Fruit fly (Drosophila melanogaster) whole organism, prepupa: Measurements from ENCODE around the gene CG5116.

Experiments
- Blimp-1 ChIP-seq: fragments of 200-800 bp; sonication (Bioruptor generic); optimal IDR thresholded peaks from 3 replicates; lab custom pipeline; 2017; ENCODE audit warnings: missing biosample characterization, missing genetic modification characterization, mild to moderate bottlenecking, moderate library complexity, missing genetic modification reagents
- CG10669 ChIP-seq: fragments of 200-800 bp; sonication (Bioruptor generic); optimal IDR thresholded peaks from 3 replicates; lab custom pipeline; 2018; ENCODE audit warnings: missing biosample characterization, mild to moderate bottlenecking, missing genetic modification characterization, moderate library complexity
- CG11294 ChIP-seq: fragments of 200-800 bp; sonication (Bioruptor generic); IDR thresholded peaks from 2 replicates; pipeline ENCODE4 v1.3.6; 2022; ENCODE audit warnings: missing biosample characterization, missing genetic modification characterization
- CG11902 ChIP-seq: fragments of 200-800 bp; sonication (Bioruptor generic); optimal IDR thresholded peaks from 3 replicates; lab custom pipeline; 2016; ENCODE audit warnings: missing biosample characterization, missing genetic modification characterization
- CG15336 ChIP-seq: fragments of 200-800 bp; sonication (Bioruptor generic); IDR thresholded peaks from 2 replicates; pipeline ENCODE4 v1.3.6; 2022; ENCODE audit warnings: missing biosample characterization, missing genetic modification characterization
- CG16779 ChIP-seq: fragments of 200-800 bp; sonication (Bioruptor generic); optimal IDR thresholded peaks from 3 replicates; lab custom pipeline; 2017; ENCODE audit warnings: missing biosample characterization, mild to moderate bottlenecking, missing genetic modification characterization
- CG3032 ChIP-seq: fragments of 200-800 bp; optimal IDR thresholded peaks from 2 replicates; lab custom pipeline; 2019; ENCODE audit warnings: missing biosample characterization, mild to moderate bottlenecking, missing genetic modification characterization, moderate library complexity
- CG3919 ChIP-seq: fragments of 200-800 bp; sonication (Bioruptor generic); optimal IDR thresholded peaks from 3 replicates; lab custom pipeline; 2016; ENCODE audit warnings: missing biosample characterization, missing genetic modification characterization
- CG4318 ChIP-seq: fragments of 200-800 bp; sonication (Bioruptor generic); optimal IDR thresholded peaks from 3 replicates; lab custom pipeline; 2017; ENCODE audit warnings: missing biosample characterization, mild to moderate bottlenecking, missing genetic modification characterization
- CG6276 ChIP-seq: fragments of 200-800 bp; sonication (Bioruptor generic); optimal IDR thresholded peaks from 2 replicates; lab custom pipeline; 2017; ENCODE audit warnings: missing biosample characterization, mild to moderate bottlenecking, missing genetic modification characterization
- CG6792 ChIP-seq: fragments of 200-800 bp; sonication (Bioruptor generic); optimal IDR thresholded peaks from 3 replicates; lab custom pipeline; 2016; ENCODE audit warnings: missing biosample characterization, missing genetic modification characterization
- CG6854 ChIP-seq: fragments of 200-800 bp; sonication (Bioruptor generic); optimal IDR thresholded peaks from 2 replicates; lab custom pipeline; 2017; ENCODE audit warnings: missing biosample characterization, mild to moderate bottlenecking, missing genetic modification characterization
- CG7368 ChIP-seq: fragments of 200-800 bp; sonication (Bioruptor generic); optimal IDR thresholded peaks from 3 replicates; lab custom pipeline; 2016; ENCODE audit warnings: missing biosample characterization, missing genetic modification characterization
- CG8119 ChIP-seq: fragments of 200-800 bp; sonication (Bioruptor generic); IDR thresholded peaks from 3 replicates; pipeline ENCODE4 v1.3.6; 2022; ENCODE audit warnings: missing biosample characterization, missing genetic modification characterization
- CG8319 ChIP-seq: fragments of 200-800 bp; sonication (Bioruptor generic); optimal IDR thresholded peaks from 3 replicates; lab custom pipeline; 2016; ENCODE audit warnings: missing biosample characterization, missing genetic modification characterization
- CG8632 ChIP-seq: fragments of 200-800 bp; sonication (Bioruptor generic); optimal IDR thresholded peaks from 3 replicates; lab custom pipeline; 2016; ENCODE audit warnings: missing biosample characterization, missing genetic modification characterization
- CG9139 ChIP-seq: fragments of 200-800 bp; sonication (Bioruptor generic); optimal IDR thresholded peaks from 3 replicates; lab custom pipeline; 2017; ENCODE audit warnings: missing biosample characterization, mild to moderate bottlenecking, missing genetic modification characterization
- Eip75B ChIP-seq: fragments of 200-800 bp; sonication (Bioruptor generic); optimal IDR thresholded peaks from 3 replicates; lab custom pipeline; 2016; ENCODE audit warnings: missing biosample characterization, missing genetic modification characterization
- Eip78C ChIP-seq: fragments of 200-800 bp; sonication (Bioruptor generic); peaks from one replicate; lab custom pipeline; 2016; ENCODE audit warnings: missing biosample characterization, missing genetic modification characterization
- Eip93F ChIP-seq: fragments of 200-800 bp; sonication (Bioruptor generic); optimal IDR thresholded peaks from 2 replicates; lab custom pipeline; 2016; ENCODE audit warnings: missing biosample characterization, mild to moderate bottlenecking, missing genetic modification characterization
- Ets21C ChIP-seq: fragments of 200-800 bp; sonication (Bioruptor generic); optimal IDR thresholded peaks from 3 replicates; lab custom pipeline; 2016; ENCODE audit warnings: missing biosample characterization, missing genetic modification characterization
- Ets96B ChIP-seq: fragments of 200-800 bp; optimal IDR thresholded peaks from 2 replicates; lab custom pipeline; 2019; ENCODE audit warnings: missing biosample characterization, mild to moderate bottlenecking, missing genetic modification characterization, moderate library complexity
- Gug ChIP-seq: fragments of 200-800 bp; sonication (Bioruptor generic); IDR thresholded peaks from 2 replicates; pipeline ENCODE4 v1.3.6; 2022; ENCODE audit warnings: missing biosample characterization, missing genetic modification characterization
- Hr38 ChIP-seq: sonication (Bioruptor generic); optimal IDR thresholded peaks from 2 replicates; lab custom pipeline; 2016; ENCODE audit warnings: missing biosample characterization, missing genetic modification characterization
- Hr39 ChIP-seq: fragments of 200-800 bp; sonication (Bioruptor generic); optimal IDR thresholded peaks from 2 replicates; lab custom pipeline; 2016; ENCODE audit warnings: missing biosample characterization, missing genetic modification characterization
- Hr4 ChIP-seq: fragments of 200-800 bp; sonication (Bioruptor generic); optimal IDR thresholded peaks from 3 replicates; lab custom pipeline; 2016; ENCODE audit warnings: missing biosample characterization, missing genetic modification characterization
- Met ChIP-seq: fragments of 200-800 bp; sonication (Bioruptor generic); optimal IDR thresholded peaks from 3 replicates; lab custom pipeline; 2016; ENCODE audit warnings: missing biosample characterization, missing genetic modification characterization
- Smox ChIP-seq: fragments of 200-800 bp; sonication (Bioruptor generic); optimal IDR thresholded peaks from 3 replicates; lab custom pipeline; 2016; ENCODE audit warnings: missing biosample characterization, missing genetic modification characterization
- Sox102F ChIP-seq: fragments of 200-800 bp; sonication (Bioruptor generic); optimal IDR thresholded peaks from 2 replicates; lab custom pipeline; 2016; ENCODE audit warnings: missing biosample characterization, mild to moderate bottlenecking, missing genetic modification characterization
- Sox14 ChIP-seq: fragments of 200-800 bp; sonication (Bioruptor generic); optimal IDR thresholded peaks from 3 replicates; lab custom pipeline; 2016; ENCODE audit warnings: missing biosample characterization, missing genetic modification characterization
- Sox15 ChIP-seq: fragments of 200-800 bp; sonication (Bioruptor generic); optimal IDR thresholded peaks from 3 replicates; lab custom pipeline; 2016; ENCODE audit warnings: missing biosample characterization, missing genetic modification characterization
- achi ChIP-seq: fragments of 200-800 bp; sonication (Bioruptor generic); optimal IDR thresholded peaks from 3 replicates; lab custom pipeline; 2016; ENCODE audit warnings: missing biosample characterization, missing genetic modification characterization
- cyc ChIP-seq: fragments of 200-800 bp; sonication (Bioruptor generic); optimal IDR thresholded peaks from 3 replicates; lab custom pipeline; 2016; ENCODE audit warnings: missing biosample characterization, missing genetic modification characterization
- dsx ChIP-seq: fragments of 200-800 bp; optimal IDR thresholded peaks from 3 replicates; lab custom pipeline; 2019; ENCODE audit warnings: missing biosample characterization, mild to moderate bottlenecking, missing genetic modification characterization, moderate library complexity; ENCODE audit not compliant: poor library complexity, severe bottlenecking
- eg ChIP-seq: fragments of 200-800 bp; sonication (Bioruptor generic); IDR thresholded peaks from 3 replicates; pipeline ENCODE4 v1.3.6; 2022; ENCODE audit warnings: missing biosample characterization, missing genetic modification characterization
- esn ChIP-seq: fragments of 200-800 bp; sonication (Bioruptor generic); optimal IDR thresholded peaks from 2 replicates; lab custom pipeline; 2016; ENCODE audit warnings: missing biosample characterization, mild to moderate bottlenecking, missing genetic modification characterization, moderate library complexity
- fd85E ChIP-seq: fragments of 200-800 bp; sonication (Bioruptor generic); optimal IDR thresholded peaks from 3 replicates; lab custom pipeline; 2016; ENCODE audit warnings: missing biosample characterization, missing genetic modification characterization
- lz ChIP-seq: fragments of 200-800 bp; sonication (Bioruptor generic); optimal IDR thresholded peaks from 3 replicates; lab custom pipeline; 2016; ENCODE audit warnings: missing biosample characterization, missing genetic modification characterization
- net ChIP-seq: fragments of 200-800 bp; sonication (Bioruptor generic); optimal IDR thresholded peaks from 3 replicates; lab custom pipeline; 2016; ENCODE audit warnings: missing biosample characterization, missing genetic modification characterization
- pdm3 ChIP-seq: fragments of 200-800 bp; sonication (Bioruptor generic); optimal IDR thresholded peaks from 3 replicates; lab custom pipeline; 2016; ENCODE audit warnings: missing biosample characterization, missing genetic modification characterization
- salr ChIP-seq, 2 experiments: fragments of 200-800 bp; sonication (Bioruptor generic); optimal IDR thresholded peaks; 3 replicates each; lab custom pipeline; 2016 to 2018; ENCODE audit warnings: missing biosample characterization in 2 of 2, missing genetic modification characterization in 2 of 2, mild to moderate bottlenecking in 1 of 2
- spab ChIP-seq: fragments of 200-800 bp; sonication (Bioruptor generic); optimal IDR thresholded peaks from 2 replicates; lab custom pipeline; 2017; ENCODE audit warnings: missing biosample characterization, mild to moderate bottlenecking, missing genetic modification characterization, missing genetic modification reagents
- ss ChIP-seq, 2 experiments: fragments of 200-800 bp; sonication (Bioruptor generic); optimal IDR thresholded peaks; 2 replicates in 1 of 2; 3 replicates in 1 of 2; lab custom pipeline; 2017 to 2018; ENCODE audit warnings: mild to moderate bottlenecking in 2 of 2, missing biosample characterization in 2 of 2, missing genetic modification characterization in 2 of 2, moderate library complexity in 1 of 2
- topi ChIP-seq: fragments of 200-800 bp; sonication (Bioruptor generic); optimal IDR thresholded peaks from 3 replicates; lab custom pipeline; 2016; ENCODE audit warnings: missing biosample characterization, missing genetic modification characterization
- vri ChIP-seq: fragments of 200-800 bp; sonication (Bioruptor generic); optimal IDR thresholded peaks from 3 replicates; lab custom pipeline; 2016; ENCODE audit warnings: missing biosample characterization, mild to moderate bottlenecking, missing genetic modification characterization

The CG5116 gene

dm6 chr3R:25515450-25516288 lies 32.8 kb downstream of the CG5116 start, which contains the start of gene msi (continued):
- TF ChIP-seq Sox14 (GFP tag; lab: Kevin White, UChicago) (peak; percentile 90), CG6792 (peak; percentile 96), CG11902 (peak; percentile 91), Met (peak; percentile 93), Hr38 (no peak), net (GFP tag; lab: Kevin White, UChicago) (peak; percentile 95), CG3919 (GFP tag; lab: Kevin White, UChicago) (peak; percentile 96), pdm3 (GFP tag; lab: Kevin White, UChicago) (peak; percentile 85), CG8319 (peak; percentile 91), CG6854 (peak; percentile 92), lz (GFP tag; lab: Kevin White, UChicago) (peak; percentile 90), Smox (GFP tag; lab: Kevin White, UChicago) (peak; percentile 87), Hr39 (GFP tag; lab: Kevin White, UChicago) (peak; percentile 80), vri (GFP tag; lab: Kevin White, UChicago) (peak; percentile 87), Sox15 (GFP tag; lab: Kevin White, UChicago) (peak; percentile 89), CG11294 (GFP tag; lab: Robert Waterston, UW) (peak; percentile 97), CG8632 (GFP tag; lab: Kevin White, UChicago) (peak; percentile 98), Ets96B (tag; lab: Kevin White, UChicago) (peak; percentile 99), CG3032 (tag; lab: Kevin White, UChicago) (peak; percentile 99), CG7368 (GFP tag; lab: Kevin White, UChicago) (peak; percentile 92), cyc (peak; percentile 87), dsx (GFP tag; lab: Kevin White, UChicago) (peak; percentile 98), Blimp-1 (GFP tag; lab: Kevin White, UChicago) (peak; percentile 94), ss (GFP tag; optimal IDR thresholded peaks at IDR 0.05; lab: Kevin White, UChicago) (peak; percentile 97 to 98), eg (peak; percentile 98), Eip93F (GFP tag; lab: Kevin White, UChicago) (peak; percentile 92), CG10669 (GFP tag; lab: Kevin White, UChicago) (peak; percentile 96), Eip75B (GFP tag; lab: Kevin White, UChicago) (peak; percentile 86), Ets21C (GFP tag; lab: Kevin White, UChicago) (peak; percentile 69), CG15336 (GFP tag; lab: Robert Waterston, UW) (peak; percentile 99), CG8119 (GFP tag; lab: Robert Waterston, UW) (peak; percentile 100), salr (GFP tag; optimal IDR thresholded peaks at IDR 0.05; lab: Kevin White, UChicago) (peak; percentile 84 to 97), CG16779 (tag; lab: Kevin White, UChicago) (peak; percentile 97)

DNA sequence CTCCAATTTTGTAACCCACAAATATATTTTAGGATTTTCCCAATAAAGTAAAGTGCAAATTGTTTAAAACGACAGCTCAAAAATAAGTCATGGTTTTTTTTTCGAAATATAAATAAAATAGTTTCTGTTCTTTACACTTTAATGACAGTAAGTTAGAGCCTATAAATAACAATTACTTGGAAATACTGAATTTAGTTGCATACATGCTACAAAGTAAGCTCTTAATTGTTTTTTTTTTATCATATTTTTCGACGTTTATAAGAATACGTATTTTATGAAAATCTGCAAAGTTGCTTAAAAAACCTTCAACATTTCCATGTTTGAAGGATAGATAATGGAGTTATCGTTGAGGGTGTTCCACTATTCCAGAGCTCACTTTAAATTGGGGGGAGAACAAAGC lies 34.6 kb downstream of the CG5116 start:
- TF ChIP-seq CG11902: no peak
- TF ChIP-seq ss (GFP tag; optimal IDR thresholded peaks at IDR 0.05; lab: Kevin White, UChicago): no peak
- peak; percentile 62 for TF ChIP-seq Eip78C
- no peak for TF ChIP-seq cyc
- TF ChIP-seq pdm3 (GFP tag; lab: Kevin White, UChicago): peak; percentile 36
- TF ChIP-seq Hr4 (GFP tag; lab: Kevin White, UChicago): peak; percentile 17
- TF ChIP-seq Gug (GFP tag; lab: Robert Waterston, UW): no peak
- TF ChIP-seq lz (GFP tag; lab: Kevin White, UChicago): no peak
- no peak for TF ChIP-seq net (GFP tag; lab: Kevin White, UChicago)
- no peak for TF ChIP-seq CG9139 (GFP tag; lab: Kevin White, UChicago)
- TF ChIP-seq Hr39 (GFP tag; lab: Kevin White, UChicago): peak; percentile 18
- no peak for TF ChIP-seq Ets21C (GFP tag; lab: Kevin White, UChicago)
- peak; percentile 7 for TF ChIP-seq Sox15 (GFP tag; lab: Kevin White, UChicago)
- TF ChIP-seq achi (GFP tag; lab: Kevin White, UChicago): peak; percentile 7
- TF ChIP-seq CG4318: no peak
- no peak for TF ChIP-seq Ets96B (tag; lab: Kevin White, UChicago)
- TF ChIP-seq CG8319: no peak
- TF ChIP-seq spab: no peak
- no peak for TF ChIP-seq CG11294 (GFP tag; lab: Robert Waterston, UW)
- TF ChIP-seq Sox102F (GFP tag; lab: Kevin White, UChicago): no peak
- peak; percentile 22 for TF ChIP-seq Smox (GFP tag; lab: Kevin White, UChicago)
- no peak for TF ChIP-seq fd85E (GFP tag; lab: Kevin White, UChicago)
- TF ChIP-seq CG7368 (GFP tag; lab: Kevin White, UChicago): no peak
- peak; percentile 26 for TF ChIP-seq topi (GFP tag; lab: Kevin White, UChicago)
- TF ChIP-seq CG10669 (GFP tag; lab: Kevin White, UChicago): no peak
- no peak for TF ChIP-seq CG6854
- no peak for TF ChIP-seq eg
- no peak for TF ChIP-seq CG3032 (tag; lab: Kevin White, UChicago)
- TF ChIP-seq CG6276 (GFP tag; lab: Kevin White, UChicago): no peak
- no peak for TF ChIP-seq CG15336 (GFP tag; lab: Robert Waterston, UW)
- no peak for TF ChIP-seq CG8632 (GFP tag; lab: Kevin White, UChicago)
- TF ChIP-seq salr (GFP tag; optimal IDR thresholded peaks at IDR 0.05; lab: Kevin White, UChicago): no peak
- TF ChIP-seq vri (GFP tag; lab: Kevin White, UChicago): no peak
- TF ChIP-seq esn: peak; percentile 41
